Fruit fly (Drosophila melanogaster) whole organism, embryonic: ENCODE results near the gene CG14960.
A peak's percentile ranks its signal among the peaks of the same experiment; 100 is the strongest.

Experiments used
- BEAF-32 ChIP-seq: fragments of 200-800 bp; sonication (Bioruptor generic); optimal IDR thresholded peaks from 3 replicates; lab custom pipeline; 2017; ENCODE audit warnings: missing biosample characterization, missing genetic modification characterization, mild to moderate bottlenecking, moderate library complexity, missing genetic modification reagents
- Bdp1 ChIP-seq: fragments of 200-800 bp; sonication (Bioruptor generic); optimal IDR thresholded peaks from 3 replicates; lab custom pipeline; 2016; ENCODE audit warnings: missing biosample characterization, missing genetic modification characterization
- Bgb ChIP-seq: fragments of 200-800 bp; sonication (Bioruptor generic); IDR thresholded peaks from 2 replicates; pipeline ENCODE4 v1.3.6; 2022; ENCODE audit warnings: missing biosample characterization, missing genetic modification characterization; ENCODE audit not compliant: partially characterized antibody
- Bteb2 ChIP-seq: fragments of 200-800 bp; sonication (Bioruptor generic); optimal IDR thresholded peaks from 2 replicates; lab custom pipeline; 2016; ENCODE audit warnings: missing biosample characterization, missing genetic modification characterization
- CG1024 ChIP-seq: fragments of 200-800 bp; sonication (Bioruptor generic); IDR thresholded peaks from 2 replicates; pipeline ENCODE4 v1.3.6; 2022; ENCODE audit warnings: missing biosample characterization, missing genetic modification characterization
- CG10366 ChIP-seq: fragments of 200-800 bp; sonication (Bioruptor generic); IDR thresholded peaks from 2 replicates; pipeline ENCODE4 v1.3.6; 2022; ENCODE audit warnings: missing biosample characterization, missing genetic modification characterization
- CG10431 ChIP-seq: fragments of 200-800 bp; sonication (Bioruptor generic); optimal IDR thresholded peaks from 3 replicates; lab custom pipeline; 2018; ENCODE audit warnings: missing biosample characterization, mild to moderate bottlenecking, missing genetic modification characterization
- CG12071 ChIP-seq: fragments of 200-800 bp; sonication (Bioruptor generic); optimal IDR thresholded peaks from 3 replicates; lab custom pipeline; 2018; ENCODE audit warnings: missing biosample characterization, mild to moderate bottlenecking, missing genetic modification characterization
- CG12219 ChIP-seq: fragments of 200-800 bp; sonication (Bioruptor generic); optimal IDR thresholded peaks from 3 replicates; lab custom pipeline; 2018; ENCODE audit warnings: missing biosample characterization, mild to moderate bottlenecking, missing genetic modification characterization
- CG1233 ChIP-seq: fragments of 200-800 bp; sonication (Bioruptor generic); optimal IDR thresholded peaks from 4 replicates; lab custom pipeline; 2018; ENCODE audit warnings: missing biosample characterization, mild to moderate bottlenecking, missing genetic modification characterization
- CG12769 ChIP-seq: fragments of 200-800 bp; sonication (Bioruptor generic); optimal IDR thresholded peaks from 2 replicates; lab custom pipeline; 2019; ENCODE audit warnings: missing biosample characterization, mild to moderate bottlenecking, missing genetic modification characterization, moderate library complexity
- CG14667 ChIP-seq: fragments of 200-800 bp; sonication (Bioruptor generic); IDR thresholded peaks from 2 replicates; pipeline ENCODE4 v1.3.6; 2022; ENCODE audit warnings: missing biosample characterization, missing genetic modification characterization
- CG1603 ChIP-seq: fragments of 200-800 bp; sonication (Bioruptor generic); optimal IDR thresholded peaks from 2 replicates; lab custom pipeline; 2019; ENCODE audit warnings: missing biosample characterization, mild to moderate bottlenecking, missing genetic modification characterization, moderate library complexity
- CG17385 ChIP-seq: fragments of 200-800 bp; sonication (Bioruptor generic); optimal IDR thresholded peaks from 3 replicates; lab custom pipeline; 2018; ENCODE audit warnings: missing biosample characterization, mild to moderate bottlenecking, missing genetic modification characterization
- CG18599 ChIP-seq: fragments of 200-800 bp; sonication (Bioruptor generic); optimal IDR thresholded peaks from 3 replicates; lab custom pipeline; 2017; ENCODE audit warnings: missing biosample characterization, missing genetic modification characterization, mild to moderate bottlenecking, moderate library complexity, missing genetic modification reagents
- CG34422 ChIP-seq: fragments of 200-800 bp; sonication (Bioruptor generic); IDR thresholded peaks from 3 replicates; pipeline ENCODE4 v1.3.6; 2022; ENCODE audit warnings: missing biosample characterization, missing genetic modification characterization
- CG4424 ChIP-seq: fragments of 200-800 bp; sonication (Bioruptor generic); optimal IDR thresholded peaks from 3 replicates; lab custom pipeline; 2016; ENCODE audit warnings: missing biosample characterization, missing genetic modification characterization
- CG8388 ChIP-seq: fragments of 200-800 bp; sonication (Bioruptor generic); optimal IDR thresholded peaks from 2 replicates; lab custom pipeline; 2019; ENCODE audit warnings: missing biosample characterization, mild to moderate bottlenecking, missing genetic modification characterization, moderate library complexity
- CG8478 ChIP-seq: fragments of >200 bp; optimal IDR thresholded peaks from 2 replicates; lab custom pipeline; 2018
- CrebB ChIP-seq: fragments of 200-800 bp; sonication (Bioruptor generic); optimal IDR thresholded peaks from 3 replicates; lab custom pipeline; 2018; ENCODE audit warnings: missing biosample characterization, mild to moderate bottlenecking, missing genetic modification characterization
- Deaf1 ChIP-seq: fragments of 200-800 bp; optimal IDR thresholded peaks from 3 replicates; lab custom pipeline; 2019; ENCODE audit warnings: missing biosample characterization, mild to moderate bottlenecking, missing genetic modification characterization, moderate library complexity
- Fer1 ChIP-seq: fragments of 200-800 bp; sonication (Bioruptor generic); optimal IDR thresholded peaks from 2 replicates; lab custom pipeline; 2017; ENCODE audit warnings: missing biosample characterization, mild to moderate bottlenecking, missing genetic modification characterization
- Fer2 ChIP-seq: fragments of 200-800 bp; sonication (Bioruptor generic); optimal IDR thresholded peaks from 2 replicates; lab custom pipeline; 2018; ENCODE audit warnings: missing biosample characterization, mild to moderate bottlenecking, missing genetic modification characterization, moderate library complexity
- GATAe ChIP-seq: fragments of 200-800 bp; sonication (Bioruptor generic); conservative IDR thresholded peaks from 2 replicates; pipeline ENCODE4 v1.3.6; 2022; ENCODE audit warnings: missing biosample characterization, missing genetic modification characterization
- Neu2 ChIP-seq: fragments of 200-800 bp; sonication (Bioruptor generic); optimal IDR thresholded peaks from 3 replicates; lab custom pipeline; 2016; ENCODE audit warnings: missing biosample characterization, missing genetic modification characterization, borderline replicate concordance
- Rx ChIP-seq: fragments of 200-800 bp; sonication (Bioruptor generic); IDR thresholded peaks from 2 replicates; pipeline ENCODE4 v1.3.6; 2022; ENCODE audit warnings: missing biosample characterization, missing genetic modification characterization
- Trl ChIP-seq, 3 experiments: fragments of >200 bp in 2 of 3; fragments of 200-800 bp in 1 of 3; sonication (Bioruptor generic) in 1 of 3; optimal IDR thresholded peaks; 2 replicates in 1 of 3; 3 replicates in 2 of 3; lab custom pipeline; 2016 to 2017; ENCODE audit warnings: missing biosample characterization in 1 of 3, missing genetic modification characterization in 1 of 3
- ab ChIP-seq: fragments of 200-800 bp; sonication (Bioruptor generic); optimal IDR thresholded peaks from 2 replicates; lab custom pipeline; 2016; ENCODE audit warnings: missing biosample characterization, missing genetic modification characterization
- dan ChIP-seq: fragments of 200-800 bp; sonication (Bioruptor generic); IDR thresholded peaks from 2 replicates; pipeline ENCODE4 v1.3.6; 2022; ENCODE audit warnings: missing biosample characterization, missing genetic modification characterization
- danr ChIP-seq: fragments of 200-800 bp; sonication (Bioruptor generic); IDR thresholded peaks from 2 replicates; pipeline ENCODE4 v1.3.6; 2022; ENCODE audit warnings: missing biosample characterization, missing genetic modification characterization
- en ChIP-seq: fragments of 200-800 bp; sonication (Bioruptor generic); optimal IDR thresholded peaks from 2 replicates; lab custom pipeline; 2016; ENCODE audit warnings: missing biosample characterization, missing genetic modification characterization
- gcm ChIP-seq: fragments of 200-800 bp; sonication (Bioruptor generic); optimal IDR thresholded peaks from 2 replicates; lab custom pipeline; 2019; ENCODE audit warnings: missing biosample characterization, mild to moderate bottlenecking, missing genetic modification characterization, moderate library complexity
- gro ChIP-seq: fragments of 200-800 bp; sonication (Bioruptor generic); optimal IDR thresholded peaks from 2 replicates; lab custom pipeline; 2016; ENCODE audit warnings: missing biosample characterization, missing genetic modification characterization
- hkb ChIP-seq, 2 experiments: fragments of 200-800 bp in 1 of 2; fragments of >200 bp in 1 of 2; sonication (Bioruptor generic) in 1 of 2; IDR thresholded peaks in 1 of 2; optimal IDR thresholded peaks in 1 of 2; 2 replicates each; pipeline versions ENCODE4 v1.3.6 to Lab custom; 2017 to 2022; ENCODE audit warnings: missing biosample characterization in 1 of 2, missing genetic modification characterization in 1 of 2
- kay ChIP-seq: fragments of 200-800 bp; sonication (Bioruptor generic); optimal IDR thresholded peaks from 2 replicates; lab custom pipeline; 2016; ENCODE audit warnings: missing biosample characterization, missing genetic modification characterization
- ken ChIP-seq: fragments of 200-800 bp; sonication (Bioruptor generic); IDR thresholded peaks from 3 replicates; pipeline ENCODE4 v1.3.6; 2022; ENCODE audit warnings: missing biosample characterization, missing genetic modification characterization
- lola ChIP-seq, 3 experiments: fragments of >200 bp in 2 of 3; fragments of 200-800 bp in 1 of 3; sonication (Bioruptor generic) in 1 of 3; optimal IDR thresholded peaks; 2 replicates each; lab custom pipeline; 2017 to 2019; ENCODE audit warnings: missing biosample characterization in 3 of 3, missing genetic modification characterization in 3 of 3, mild to moderate bottlenecking in 1 of 3, moderate library complexity in 1 of 3
- luna ChIP-seq: fragments of 200-800 bp; sonication (Bioruptor generic); optimal IDR thresholded peaks from 2 replicates; lab custom pipeline; 2016; ENCODE audit warnings: missing biosample characterization, missing genetic modification characterization
- nau ChIP-seq: fragments of 200-800 bp; sonication (Bioruptor generic); optimal IDR thresholded peaks from 3 replicates; lab custom pipeline; 2017; ENCODE audit warnings: missing biosample characterization, mild to moderate bottlenecking, missing genetic modification characterization, missing genetic modification reagents
- p53 ChIP-seq: fragments of 200-800 bp; sonication (Bioruptor generic); optimal IDR thresholded peaks from 2 replicates; lab custom pipeline; 2016; ENCODE audit warnings: missing biosample characterization, missing genetic modification characterization
- phol ChIP-seq: fragments of 200-800 bp; sonication (Bioruptor generic); optimal IDR thresholded peaks from 3 replicates; lab custom pipeline; 2018; ENCODE audit warnings: missing biosample characterization, mild to moderate bottlenecking, missing genetic modification characterization, moderate library complexity
- psq ChIP-seq: fragments of 200-800 bp; sonication (Bioruptor generic); optimal IDR thresholded peaks from 2 replicates; lab custom pipeline; 2017; ENCODE audit warnings: missing biosample characterization, missing genetic modification characterization
- sr ChIP-seq: fragments of 200-800 bp; sonication (Bioruptor generic); IDR thresholded peaks from 3 replicates; pipeline ENCODE4 v1.3.6; 2022; ENCODE audit warnings: missing biosample characterization, missing genetic modification characterization
- tna ChIP-seq: fragments of 200-800 bp; sonication (Bioruptor generic); IDR thresholded peaks from 2 replicates; pipeline ENCODE4 v1.3.6; 2022; ENCODE audit warnings: missing biosample characterization, missing genetic modification characterization; ENCODE audit not compliant: partially characterized antibody
- trem ChIP-seq: fragments of 200-800 bp; optimal IDR thresholded peaks from 3 replicates; lab custom pipeline; 2019; ENCODE audit warnings: missing biosample characterization, mild to moderate bottlenecking, missing genetic modification characterization, moderate library complexity
- vnd ChIP-seq: fragments of 200-800 bp; sonication (Bioruptor generic); IDR thresholded peaks from 3 replicates; pipeline ENCODE4 v1.3.6; 2022; ENCODE audit warnings: missing biosample characterization, missing genetic modification characterization; ENCODE audit not compliant: partially characterized antibody
- vvl ChIP-seq: fragments of 200-800 bp; sonication (Bioruptor generic); IDR thresholded peaks from 2 replicates; pipeline ENCODE4 v1.3.6; 2022; ENCODE audit warnings: missing biosample characterization, missing genetic modification characterization
- z ChIP-seq: fragments of 200-800 bp; sonication (Bioruptor generic); IDR thresholded peaks from 3 replicates; pipeline ENCODE4 v1.3.6; 2022; ENCODE audit warnings: missing biosample characterization, missing genetic modification characterization

CG14960 gene

DNA sequence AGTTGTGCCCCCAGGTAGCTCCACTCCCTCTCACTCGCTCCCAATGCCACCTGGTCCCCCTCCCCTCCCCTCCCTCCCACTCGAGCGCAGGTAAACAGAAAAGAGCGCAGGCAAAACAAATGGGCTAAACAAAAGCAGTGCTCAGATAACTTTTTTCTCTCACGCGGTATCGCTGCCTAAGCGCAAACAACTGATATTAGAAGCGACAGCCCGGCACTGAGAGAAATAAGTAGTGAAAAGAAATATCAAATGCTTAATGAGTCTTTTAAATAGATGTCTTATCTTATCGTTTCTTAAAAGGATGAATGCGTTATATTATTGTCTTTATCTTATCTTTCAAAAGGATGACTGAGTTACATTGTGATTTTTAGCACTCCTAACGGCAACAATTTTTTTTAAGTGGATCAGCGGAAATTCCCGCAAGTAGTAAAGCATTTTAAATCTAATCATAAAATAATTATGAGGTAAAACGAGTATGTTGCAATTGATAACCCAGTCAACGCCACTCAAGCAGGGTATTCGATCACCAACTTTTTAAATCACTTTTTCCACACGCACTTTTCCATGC is 30.4 kb downstream of the CG14960 start (continued):
- TF ChIP-seq CG8388 (GFP tag; lab: Kevin White, UChicago) (peak; percentile 90), CG8478 (lab: Kevin White, UChicago) (no peak), CG12071 (GFP tag; lab: Kevin White, UChicago) (peak; percentile 89), CG18599 (peak; percentile 96), luna (GFP tag; lab: Kevin White, UChicago) (peak; percentile 70), Fer1 (GFP tag; lab: Kevin White, UChicago) (peak; percentile 96), Trl (optimal IDR thresholded peaks at IDR 0.05; lab: Kevin White, UChicago) (peak; percentile 10 to 46), Trl (GFP tag; optimal IDR thresholded peaks at IDR 0.05; lab: Kevin White, UChicago) (peak; percentile 83), CG12219 (GFP tag; lab: Kevin White, UChicago) (peak; percentile 92), CG10366 (peak; percentile 92), lola (GFP tag; optimal IDR thresholded peaks at IDR 0.05; lab: Kevin White, UChicago) (peak in 1 of 3 experiments; percentile 83), Deaf1 (tag; lab: Kevin White, UChicago) (peak; percentile 77), sr (GFP tag; lab: Robert Waterston, UW) (no peak; the same call in 2 of the 3 replicates), CG4424 (GFP tag; lab: Kevin White, UChicago) (peak; percentile 92), CG34422 (GFP tag; lab: Robert Waterston, UW) (peak; percentile 90), CrebB (tag; lab: Kevin White, UChicago) (peak; percentile 89), CG1233 (GFP tag; lab: Kevin White, UChicago) (peak; percentile 90), CG17385 (GFP tag; lab: Kevin White, UChicago) (peak; percentile 91), en (GFP tag; lab: Kevin White, UChicago) (peak; percentile 92), phol (tag; lab: Kevin White, UChicago) (peak; percentile 91), tna (GFP tag; lab: Robert Waterston, UW) (no peak), ken (GFP tag; lab: Robert Waterston, UW) (peak; percentile 79; the same call in 2 of the 3 replicates), kay (GFP tag; lab: Kevin White, UChicago) (peak; percentile 84), p53 (GFP tag; lab: Kevin White, UChicago) (peak; percentile 75), Fer2 (tag; lab: Kevin White, UChicago) (peak; percentile 68), ab (GFP tag; lab: Kevin White, UChicago) (peak; percentile 45), gcm (GFP tag; lab: Kevin White, UChicago) (peak; percentile 93), Bdp1 (GFP tag; lab: Kevin White, UChicago) (peak; percentile 77), psq (GFP tag; lab: Kevin White, UChicago) (peak; percentile 60), BEAF-32 (GFP tag; lab: Kevin White, UChicago) (no peak), hkb (optimal IDR thresholded peaks at IDR 0.05; lab: Kevin White, UChicago) (no peak), hkb (GFP tag; IDR thresholded peaks at IDR 0.05; lab: Robert Waterston, UW) (peak; percentile 96), CG1024 (GFP tag; lab: Robert Waterston, UW) (peak; percentile 43; the same call in 1 of the 2 replicates), danr (GFP tag; lab: Robert Waterston, UW) (peak; percentile 75), vnd (no peak), z (GFP tag; lab: Robert Waterston, UW) (peak; percentile 62; the same call in 2 of the 3 replicates), nau (GFP tag; lab: Kevin White, UChicago) (peak; percentile 88), Bteb2 (GFP tag; lab: Kevin White, UChicago) (peak; percentile 89), Bgb (GFP tag; lab: Robert Waterston, UW) (no peak; the same call in 1 of the 2 replicates), CG1603 (peak; percentile 85), CG10431 (peak; percentile 70), Rx (GFP tag; lab: Robert Waterston, UW) (peak; percentile 86), GATAe (GFP tag; lab: Robert Waterston, UW) (peak; percentile 96), CG14667 (GFP tag; lab: Robert Waterston, UW) (peak; percentile 75), dan (GFP tag; lab: Robert Waterston, UW) (peak; percentile 32; the same call in 1 of the 2 replicates), Neu2 (GFP tag; lab: Kevin White, UChicago) (no peak), vvl (GFP tag; lab: Robert Waterston, UW) (peak; percentile 96), gro (GFP tag; lab: Kevin White, UChicago) (peak; percentile 85), CG12769 (tag; lab: Kevin White, UChicago) (peak; percentile 85), trem (tag; lab: Kevin White, UChicago) (peak; percentile 87)
